Fruit fly (Drosophila melanogaster): ENCODE data around the gene Naa40.

Gene Naa40

dm6 chr3R:29748591-29749303, 24.0 kb upstream of the Naa40 start, which contains the start of the genes ATPsyngamma and yata (continued):
- TF ChIP-seq ato (GFP tag; IDR thresholded peaks at IDR 0.05; ENCODE audit: partially characterized antibody), result peak; percentile 55
- TF ChIP-seq Ets97D (GFP tag; optimal IDR thresholded peaks at IDR 0.05), result peak; percentile 40
- no peak for TF ChIP-seq Awh (GFP tag; IDR thresholded peaks at IDR 0.05)
- TF ChIP-seq CG1647 (GFP tag; optimal IDR thresholded peaks at IDR 0.05), result no peak
- peak; percentile 42 for TF ChIP-seq CG30020 (tag; optimal IDR thresholded peaks at IDR 0.05)
- TF ChIP-seq CG32532 (GFP tag; IDR thresholded peaks at IDR 0.05), result peak; percentile 54; the same call in 1 of the 2 replicates
- TF ChIP-seq sug (tag; optimal IDR thresholded peaks at IDR 0.05), result peak; percentile 54
- TF ChIP-seq nmo (GFP tag; optimal IDR thresholded peaks at IDR 0.05), result peak; percentile 52
- TF ChIP-seq CG8089 (GFP tag; optimal IDR thresholded peaks at IDR 0.05), result no peak
- peak; percentile 36 for TF ChIP-seq ind (GFP tag; optimal IDR thresholded peaks at IDR 0.05)
- no peak for TF ChIP-seq CG13296 (GFP tag; optimal IDR thresholded peaks at IDR 0.05)
- TF ChIP-seq gro (GFP tag; optimal IDR thresholded peaks at IDR 0.05), result no peak
- TF ChIP-seq mld (GFP tag; IDR thresholded peaks at IDR 0.05; ENCODE audit: partially characterized antibody), result 0 out of 3 replicates have a peak, but pooled peaks have one; percentile 36
- peak; percentile 57 for TF ChIP-seq CG8924 (tag; optimal IDR thresholded peaks at IDR 0.05)
- TF ChIP-seq ATbp (GFP tag; optimal IDR thresholded peaks at IDR 0.05), result peak; percentile 4
- TF ChIP-seq dpn (GFP tag; optimal IDR thresholded peaks at IDR 0.05), result peak in 1 of 2 experiments; percentile 35
- peak; percentile 60; the same call in 2 of the 3 replicates for TF ChIP-seq zen2 (GFP tag; IDR thresholded peaks at IDR 0.05; ENCODE audit: partially characterized antibody)
- no peak for TF ChIP-seq Poxn (GFP tag; IDR thresholded peaks at IDR 0.05)
- peak; percentile 20 for TF ChIP-seq caup (GFP tag; optimal IDR thresholded peaks at IDR 0.05; ENCODE audit: severe bottlenecking)
- TF ChIP-seq CG15514 (GFP tag; optimal IDR thresholded peaks at IDR 0.05), result peak; percentile 58
- no peak for TF ChIP-seq klu (GFP tag; IDR thresholded peaks at IDR 0.05)
- TF ChIP-seq Ssrp (tag; optimal IDR thresholded peaks at IDR 0.05), result peak; percentile 19
- peak; percentile 31 for TF ChIP-seq CG6765 (GFP tag; optimal IDR thresholded peaks at IDR 0.05)
- peak; percentile 18 for TF ChIP-seq CG10979 (tag; optimal IDR thresholded peaks at IDR 0.05)
- TF ChIP-seq HLH4C (GFP tag; IDR thresholded peaks at IDR 0.05; ENCODE audit: partially characterized antibody), result peak; percentile 53; the same call in 1 of the 3 replicates
- TF ChIP-seq CG15073 (GFP tag; optimal IDR thresholded peaks at IDR 0.05), result no peak
- TF ChIP-seq jigr1 (GFP tag; IDR thresholded peaks at IDR 0.05), result peak; percentile 81; the same call in 2 of the 3 replicates
- TF ChIP-seq CG17359 (tag; optimal IDR thresholded peaks at IDR 0.05), result peak; percentile 38
- peak; percentile 53 for TF ChIP-seq exex (tag; optimal IDR thresholded peaks at IDR 0.05)
- peak; percentile 49 for TF ChIP-seq pzg (GFP tag; optimal IDR thresholded peaks at IDR 0.05)
- peak; percentile 9 for TF ChIP-seq CG30403 (GFP tag; optimal IDR thresholded peaks at IDR 0.05)
- TF ChIP-seq kah (GFP tag; optimal IDR thresholded peaks at IDR 0.05), result no peak
- no peak for TF ChIP-seq CG2875 (GFP tag; optimal IDR thresholded peaks at IDR 0.05)
- no peak for TF ChIP-seq ash1 (GFP tag; optimal IDR thresholded peaks at IDR 0.05)
- peak; percentile 49 for TF ChIP-seq Nf-YC (tag; optimal IDR thresholded peaks at IDR 0.05)
- peak; percentile 63 for TF ChIP-seq Abd-B (GFP tag; optimal IDR thresholded peaks at IDR 0.05)
- TF ChIP-seq CG1602 (GFP tag; optimal IDR thresholded peaks at IDR 0.05), result peak; percentile 1
- TF ChIP-seq Opbp (GFP tag; IDR thresholded peaks at IDR 0.05; ENCODE audit: partially characterized antibody), result peak; percentile 99
- no peak; the same call in 2 of the 3 replicates for TF ChIP-seq CG11456 (GFP tag; IDR thresholded peaks at IDR 0.05)
- TF ChIP-seq trem (tag; optimal IDR thresholded peaks at IDR 0.05), result peak; percentile 44
- TF ChIP-seq CG15696 (tag; optimal IDR thresholded peaks at IDR 0.05), result peak; percentile 37
- TF ChIP-seq B-H2 (GFP tag; optimal IDR thresholded peaks at IDR 0.05), result peak; percentile 66
- peak; percentile 83 for TF ChIP-seq CG12659 (GFP tag; optimal IDR thresholded peaks at IDR 0.05)
- TF ChIP-seq CG13775 (GFP tag; optimal IDR thresholded peaks at IDR 0.05), result peak; percentile 14
- TF ChIP-seq lmd (GFP tag; IDR thresholded peaks at IDR 0.05), result peak; percentile 39; the same call in 1 of the 2 replicates
- no peak for TF ChIP-seq HLH54F (GFP tag; optimal IDR thresholded peaks at IDR 0.05)
- TF ChIP-seq Med (GFP tag), result peak; percentile 6
- TF ChIP-seq Fer1 (GFP tag; optimal IDR thresholded peaks at IDR 0.05), result no peak
